Fruit fly (Drosophila melanogaster) S2 (cell line): Measurements from ENCODE around the gene Pex1.

Experiments used
- CG8478 ChIP-seq: fragments of >200 bp; optimal IDR thresholded peaks from 2 replicates; lab custom pipeline; 2018
- CTCF ChIP-seq, 2 experiments: fragments of >200 bp; optimal IDR thresholded peaks; 2 replicates each; lab custom pipeline; 2018

- TF ChIP-seq CG8478, result no peak
- TF ChIP-seq CTCF (optimal IDR thresholded peaks at IDR 0.05; lab: Kevin White, UChicago), result no peak
Observed at dm6 chr3L:14055260-14055696, 16.4 kb upstream of the Pex1 start.
